Fruit fly (Drosophila melanogaster): ENCODE results near the gene Tsp96F.

Gene Tsp96F

dm6 chr3R:25880198-25880970 lies 843 bp downstream of the Tsp96F start (continued):
- TF ChIP-seq CG15336 (GFP tag; IDR thresholded peaks at IDR 0.05) (peak; percentile 70), fkh (GFP tag; optimal IDR thresholded peaks at IDR 0.05) (peak; percentile 71), Smox (GFP tag; optimal IDR thresholded peaks at IDR 0.05) (peak; percentile 3), Sox102F (GFP tag; optimal IDR thresholded peaks at IDR 0.05) (no peak), esn (GFP tag; optimal IDR thresholded peaks at IDR 0.05) (peak; percentile 53), Met (GFP tag; optimal IDR thresholded peaks at IDR 0.05) (peak; percentile 35), dsx (GFP tag; optimal IDR thresholded peaks at IDR 0.05; ENCODE audit: poor library complexity, severe bottlenecking) (peak; percentile 9), CG8319 (GFP tag; optimal IDR thresholded peaks at IDR 0.05) (no peak), eg (GFP tag; IDR thresholded peaks at IDR 0.05) (no peak), Hr4 (GFP tag; optimal IDR thresholded peaks at IDR 0.05) (peak; percentile 47), acj6 (GFP tag; optimal IDR thresholded peaks at IDR 0.05) (peak; percentile 24), vri (GFP tag; optimal IDR thresholded peaks at IDR 0.05) (peak; percentile 12), CG1621 (tag; optimal IDR thresholded peaks at IDR 0.05) (no peak)

- TF ChIP-seq CG11294 (GFP tag; IDR thresholded peaks at IDR 0.05), result 0 out of 2 replicates have a peak, but pooled peaks have one; percentile 51
- TF ChIP-seq dac (GFP tag; optimal IDR thresholded peaks at IDR 0.05), result no peak
- TF ChIP-seq Blimp-1 (GFP tag; optimal IDR thresholded peaks at IDR 0.05), result no peak
- TF ChIP-seq Eip93F (GFP tag; optimal IDR thresholded peaks at IDR 0.05), result no peak
- TF ChIP-seq CG3032 (tag; optimal IDR thresholded peaks at IDR 0.05), result no peak
- TF ChIP-seq CG3919 (GFP tag; optimal IDR thresholded peaks at IDR 0.05), result peak; percentile 48
- TF ChIP-seq acj6 (GFP tag; optimal IDR thresholded peaks at IDR 0.05), result peak; percentile 39
- no peak for TF ChIP-seq CG6808 (GFP tag; optimal IDR thresholded peaks at IDR 0.05)
- TF ChIP-seq Sox15 (GFP tag; optimal IDR thresholded peaks at IDR 0.05), result no peak
- TF ChIP-seq lz (GFP tag; optimal IDR thresholded peaks at IDR 0.05), result no peak
- peak; percentile 58 for TF ChIP-seq CG4318 (GFP tag; optimal IDR thresholded peaks at IDR 0.05)
- TF ChIP-seq Sox102F (GFP tag; optimal IDR thresholded peaks at IDR 0.05), result peak; percentile 29
- TF ChIP-seq Eip75B (GFP tag; optimal IDR thresholded peaks at IDR 0.05), result no peak
- no peak for TF ChIP-seq spab (GFP tag; optimal IDR thresholded peaks at IDR 0.05)
- peak; percentile 14 for TF ChIP-seq CG8632 (GFP tag; optimal IDR thresholded peaks at IDR 0.05)
- peak; percentile 62 for TF ChIP-seq CG6276 (GFP tag; optimal IDR thresholded peaks at IDR 0.05)
- TF ChIP-seq CG8119 (GFP tag; IDR thresholded peaks at IDR 0.05), result peak; percentile 78; the same call in 2 of the 3 replicates
- TF ChIP-seq Met (GFP tag; optimal IDR thresholded peaks at IDR 0.05), result peak; percentile 22
- TF ChIP-seq Eip78C (GFP tag), result peak; percentile 79
- peak; percentile 70 for TF ChIP-seq Gug (GFP tag; IDR thresholded peaks at IDR 0.05)
- peak; percentile 68 for TF ChIP-seq svp (GFP tag)
- TF ChIP-seq CG31627 (GFP tag; optimal IDR thresholded peaks at IDR 0.05), result peak; percentile 3
- TF ChIP-seq CG10631 (GFP tag; optimal IDR thresholded peaks at IDR 0.05), result no peak
- TF ChIP-seq CG7368 (GFP tag; optimal IDR thresholded peaks at IDR 0.05), result no peak
- TF ChIP-seq Hr39 (GFP tag; optimal IDR thresholded peaks at IDR 0.05), result peak; percentile 36
- TF ChIP-seq Sox14 (GFP tag; optimal IDR thresholded peaks at IDR 0.05), result peak; percentile 44
- TF ChIP-seq CG15336 (GFP tag; IDR thresholded peaks at IDR 0.05), result peak; percentile 83
- TF ChIP-seq CG6163 (GFP tag; IDR thresholded peaks at IDR 0.05), result no peak
- no peak for TF ChIP-seq Hr38 (GFP tag; optimal IDR thresholded peaks at IDR 0.05)
- TF ChIP-seq CG1621 (tag; optimal IDR thresholded peaks at IDR 0.05), result no peak
- TF ChIP-seq CG10669 (GFP tag; optimal IDR thresholded peaks at IDR 0.05), result peak; percentile 20
- TF ChIP-seq CG6792 (GFP tag; optimal IDR thresholded peaks at IDR 0.05), result no peak
- TF ChIP-seq Smox (GFP tag; optimal IDR thresholded peaks at IDR 0.05), result peak; percentile 17
- TF ChIP-seq net (GFP tag; optimal IDR thresholded peaks at IDR 0.05), result peak; percentile 22
- peak; percentile 28 for TF ChIP-seq esn (GFP tag; optimal IDR thresholded peaks at IDR 0.05)
- TF ChIP-seq Ets96B (tag; optimal IDR thresholded peaks at IDR 0.05), result no peak
- TF ChIP-seq dsx (GFP tag; optimal IDR thresholded peaks at IDR 0.05; ENCODE audit: poor library complexity, severe bottlenecking), result peak; percentile 11
- no peak for TF ChIP-seq vri (GFP tag; optimal IDR thresholded peaks at IDR 0.05)
- TF ChIP-seq CG32006 (GFP tag; optimal IDR thresholded peaks at IDR 0.05), result peak; percentile 78
- peak; percentile 48 for TF ChIP-seq achi (GFP tag; optimal IDR thresholded peaks at IDR 0.05)
- TF ChIP-seq Ets21C (GFP tag; optimal IDR thresholded peaks at IDR 0.05), result no peak
- peak; percentile 53 for TF ChIP-seq OdsH (GFP tag; optimal IDR thresholded peaks at IDR 0.05)
- TF ChIP-seq Hr4 (GFP tag; optimal IDR thresholded peaks at IDR 0.05), result peak; percentile 79
- no peak for TF ChIP-seq fkh (GFP tag; optimal IDR thresholded peaks at IDR 0.05)
- no peak for TF ChIP-seq fd59A (GFP tag; optimal IDR thresholded peaks at IDR 0.05)
These were observed 1.9 kb downstream of the Tsp96F start for dm6 chr3R:25879324-25879766.
